Worm (Caenorhabditis elegans) whole organism, L2 larva: ENCODE data around the gene T28D6.6.

Experiments
- C34F6.9 ChIP-seq: fragments of 150-350 bp; optimal IDR thresholded peaks from 2 replicates; lab custom pipeline; 2014; ENCODE audit warnings: missing biosample characterization, missing genetic modification characterization
- F13H6.1 ChIP-seq: sonication (generic microtip); optimal IDR thresholded peaks from 2 replicates; lab custom pipeline; 2016; ENCODE audit warnings: missing genetic modification characterization, missing compliant biosample characterization
- R02D3.7 ChIP-seq: fragments of 150-350 bp; optimal IDR thresholded peaks from 2 replicates; lab custom pipeline; 2014; ENCODE audit warnings: missing biosample characterization, missing genetic modification characterization
- Y55F3AM.14 ChIP-seq: fragments of 200-800 bp; sonication (Bioruptor generic); optimal IDR thresholded peaks from 2 replicates; lab custom pipeline; 2018; ENCODE audit warnings: mild to moderate bottlenecking, missing genetic modification characterization, missing compliant biosample characterization
- ZK546.5 ChIP-seq: sonication (generic microtip); optimal IDR thresholded peaks from 2 replicates; lab custom pipeline; 2017; ENCODE audit warnings: missing biosample characterization, missing genetic modification characterization
- alr-1 ChIP-seq: fragments of 150-350 bp; optimal IDR thresholded peaks from 2 replicates; lab custom pipeline; 2014; ENCODE audit warnings: missing biosample characterization, missing genetic modification characterization
- aly-2 ChIP-seq: fragments of 150-350 bp; optimal IDR thresholded peaks from 2 replicates; lab custom pipeline; 2014; ENCODE audit warnings: missing biosample characterization, missing genetic modification characterization
- ama-1 ChIP-seq: fragments of 150-350 bp; optimal IDR thresholded peaks from 2 replicates; lab custom pipeline; 2018; ENCODE audit warnings: inconsistent platforms
- blmp-1 ChIP-seq: sonication (generic microtip); optimal IDR thresholded peaks from 2 replicates; lab custom pipeline; 2017; ENCODE audit warnings: missing genetic modification characterization, mild to moderate bottlenecking, missing compliant biosample characterization, antibody characterized with exemption, moderate library complexity; ENCODE audit not compliant: insufficient read depth
- ceh-16 ChIP-seq: fragments of 150-350 bp; optimal IDR thresholded peaks from 2 replicates; lab custom pipeline; 2014; ENCODE audit warnings: missing biosample characterization, missing genetic modification characterization
- ceh-82 ChIP-seq: fragments of 150-350 bp; optimal IDR thresholded peaks from 2 replicates; lab custom pipeline; 2014; ENCODE audit warnings: missing biosample characterization, missing genetic modification characterization
- dmd-4 ChIP-seq: sonication (generic microtip); optimal IDR thresholded peaks from 2 replicates; lab custom pipeline; 2017; ENCODE audit warnings: missing biosample characterization, missing genetic modification characterization
- egl-27 ChIP-seq: sonication (generic microtip); optimal IDR thresholded peaks from 3 replicates; lab custom pipeline; 2017; ENCODE audit warnings: missing biosample characterization, missing genetic modification reagents, missing genetic modification characterization
- elt-1 ChIP-seq: fragments of 150-350 bp; optimal IDR thresholded peaks from 2 replicates; lab custom pipeline; 2014; ENCODE audit warnings: missing biosample characterization, missing genetic modification characterization
- elt-3 ChIP-seq: sonication (generic microtip); optimal IDR thresholded peaks from 2 replicates; lab custom pipeline; 2017; ENCODE audit warnings: missing biosample characterization, missing genetic modification characterization
- fos-1 ChIP-seq: fragments of 150-350 bp; optimal IDR thresholded peaks from 2 replicates; lab custom pipeline; 2014; ENCODE audit warnings: missing biosample characterization, missing genetic modification characterization
- gmeb-1 ChIP-seq: fragments of 150-350 bp; optimal IDR thresholded peaks from 2 replicates; lab custom pipeline; 2014; ENCODE audit warnings: missing biosample characterization, missing genetic modification characterization
- lin-11 ChIP-seq: fragments of 150-350 bp; sonication (generic microtip); optimal IDR thresholded peaks from 2 replicates; lab custom pipeline; 2014; ENCODE audit warnings: missing biosample characterization, missing genetic modification characterization, inconsistent platforms, mixed read lengths
- lin-13 ChIP-seq: fragments of 150-350 bp; optimal IDR thresholded peaks from 2 replicates; lab custom pipeline; 2014; ENCODE audit warnings: missing biosample characterization, missing genetic modification reagents, missing genetic modification characterization
- lin-39 ChIP-seq: fragments of 150-350 bp; optimal IDR thresholded peaks from 2 replicates; lab custom pipeline; 2014; ENCODE audit warnings: missing biosample characterization, missing genetic modification reagents, missing genetic modification characterization
- lsy-2 ChIP-seq, 2 experiments: fragments of 150-350 bp in 1 of 2; sonication (generic microtip) in 1 of 2; optimal IDR thresholded peaks; 2 replicates each; lab custom pipeline; 2014 to 2017; ENCODE audit warnings: missing biosample characterization in 2 of 2, missing genetic modification characterization in 2 of 2
- mab-5 ChIP-seq: fragments of 150-350 bp; optimal IDR thresholded peaks from 2 replicates; lab custom pipeline; 2014; ENCODE audit warnings: missing biosample characterization, missing genetic modification characterization
- mbf-1 ChIP-seq: sonication (generic microtip); optimal IDR thresholded peaks from 2 replicates; lab custom pipeline; 2017; ENCODE audit warnings: missing biosample characterization, missing genetic modification characterization
- mdl-1 ChIP-seq, 2 experiments: fragments of 150-350 bp in 1 of 2; sonication (generic microtip) in 1 of 2; optimal IDR thresholded peaks; 2 replicates each; lab custom pipeline; 2017; ENCODE audit warnings: missing biosample characterization in 2 of 2, missing genetic modification characterization in 2 of 2
- nhr-10 ChIP-seq: sonication (generic microtip); optimal IDR thresholded peaks from 2 replicates; lab custom pipeline; 2017; ENCODE audit warnings: missing biosample characterization, missing genetic modification characterization
- nhr-11 ChIP-seq: fragments of 150-350 bp; optimal IDR thresholded peaks from 2 replicates; lab custom pipeline; 2014; ENCODE audit warnings: missing biosample characterization, missing genetic modification characterization
- nhr-129 ChIP-seq: fragments of 150-350 bp; optimal IDR thresholded peaks from 2 replicates; lab custom pipeline; 2014; ENCODE audit warnings: missing biosample characterization, missing genetic modification characterization
- nhr-21 ChIP-seq: fragments of 150-350 bp; optimal IDR thresholded peaks from 2 replicates; lab custom pipeline; 2014; ENCODE audit warnings: missing biosample characterization, missing genetic modification characterization
- nhr-23 ChIP-seq: fragments of 150-350 bp; optimal IDR thresholded peaks from 2 replicates; lab custom pipeline; 2014; ENCODE audit warnings: missing biosample characterization, missing genetic modification reagents, missing genetic modification characterization
- nhr-237 ChIP-seq: fragments of 150-350 bp; optimal IDR thresholded peaks from 2 replicates; lab custom pipeline; 2014; ENCODE audit warnings: missing biosample characterization, missing genetic modification characterization
- nhr-25 ChIP-seq: fragments of 150-350 bp; sonication (generic microtip); optimal IDR thresholded peaks from 3 replicates; lab custom pipeline; 2014; ENCODE audit warnings: missing biosample characterization, missing genetic modification characterization
- nhr-6 ChIP-seq: fragments of 150-350 bp; optimal IDR thresholded peaks from 2 replicates; lab custom pipeline; 2014; ENCODE audit warnings: missing biosample characterization, missing genetic modification characterization
- nhr-77 ChIP-seq: fragments of 150-350 bp; optimal IDR thresholded peaks from 2 replicates; lab custom pipeline; 2014; ENCODE audit warnings: missing biosample characterization, missing genetic modification characterization
- peb-1 ChIP-seq: fragments of 150-350 bp; optimal IDR thresholded peaks from 2 replicates; lab custom pipeline; 2014; ENCODE audit warnings: missing biosample characterization, missing genetic modification characterization
- sem-4 ChIP-seq: fragments of 150-350 bp; optimal IDR thresholded peaks from 2 replicates; lab custom pipeline; 2014; ENCODE audit warnings: missing biosample characterization, missing genetic modification reagents, missing genetic modification characterization
- skn-1 ChIP-seq: sonication (generic microtip); optimal IDR thresholded peaks from 2 replicates; lab custom pipeline; 2017; ENCODE audit warnings: missing biosample characterization, missing genetic modification characterization
- sma-3 ChIP-seq: sonication (generic microtip); optimal IDR thresholded peaks from 2 replicates; lab custom pipeline; 2016; ENCODE audit warnings: missing genetic modification reagents, missing genetic modification characterization, missing compliant biosample characterization
- sma-9 ChIP-seq, 2 experiments: fragments of 150-350 bp in 1 of 2; sonication (generic microtip) in 1 of 2; optimal IDR thresholded peaks; 2 replicates each; lab custom pipeline; 2014 to 2016; ENCODE audit warnings: missing genetic modification characterization in 2 of 2, mild to moderate bottlenecking in 1 of 2, missing biosample characterization in 1 of 2, missing compliant biosample characterization in 1 of 2, missing genetic modification reagents in 1 of 2, moderate library complexity in 1 of 2
- snpc-4 ChIP-seq: fragments of 150-350 bp; optimal IDR thresholded peaks from 2 replicates; lab custom pipeline; 2014; ENCODE audit warnings: missing biosample characterization, missing genetic modification characterization
- unc-39 ChIP-seq: fragments of 150-350 bp; optimal IDR thresholded peaks from 2 replicates; lab custom pipeline; 2014; ENCODE audit warnings: missing biosample characterization, missing genetic modification characterization
- unc-62 ChIP-seq: fragments of 150-350 bp; optimal IDR thresholded peaks from 2 replicates; lab custom pipeline; 2014; ENCODE audit warnings: missing biosample characterization, missing genetic modification reagents, missing genetic modification characterization
- zag-1 ChIP-seq: fragments of 150-350 bp; optimal IDR thresholded peaks from 2 replicates; lab custom pipeline; 2014; ENCODE audit warnings: missing biosample characterization, missing genetic modification characterization
- ztf-1 ChIP-seq: fragments of 200-800 bp; sonication (Bioruptor generic); conservative IDR thresholded peaks from 2 replicates; pipeline ENCODE4 v1.3.6; 2022; ENCODE audit warnings: missing genetic modification characterization, missing compliant biosample characterization
- ztf-11 ChIP-seq: sonication (generic microtip); optimal IDR thresholded peaks from 2 replicates; lab custom pipeline; 2017; ENCODE audit warnings: missing biosample characterization, missing genetic modification characterization
- ztf-4 ChIP-seq: fragments of 150-350 bp; optimal IDR thresholded peaks from 2 replicates; lab custom pipeline; 2014; ENCODE audit warnings: missing biosample characterization, missing genetic modification characterization

Gene T28D6.6

DNA sequence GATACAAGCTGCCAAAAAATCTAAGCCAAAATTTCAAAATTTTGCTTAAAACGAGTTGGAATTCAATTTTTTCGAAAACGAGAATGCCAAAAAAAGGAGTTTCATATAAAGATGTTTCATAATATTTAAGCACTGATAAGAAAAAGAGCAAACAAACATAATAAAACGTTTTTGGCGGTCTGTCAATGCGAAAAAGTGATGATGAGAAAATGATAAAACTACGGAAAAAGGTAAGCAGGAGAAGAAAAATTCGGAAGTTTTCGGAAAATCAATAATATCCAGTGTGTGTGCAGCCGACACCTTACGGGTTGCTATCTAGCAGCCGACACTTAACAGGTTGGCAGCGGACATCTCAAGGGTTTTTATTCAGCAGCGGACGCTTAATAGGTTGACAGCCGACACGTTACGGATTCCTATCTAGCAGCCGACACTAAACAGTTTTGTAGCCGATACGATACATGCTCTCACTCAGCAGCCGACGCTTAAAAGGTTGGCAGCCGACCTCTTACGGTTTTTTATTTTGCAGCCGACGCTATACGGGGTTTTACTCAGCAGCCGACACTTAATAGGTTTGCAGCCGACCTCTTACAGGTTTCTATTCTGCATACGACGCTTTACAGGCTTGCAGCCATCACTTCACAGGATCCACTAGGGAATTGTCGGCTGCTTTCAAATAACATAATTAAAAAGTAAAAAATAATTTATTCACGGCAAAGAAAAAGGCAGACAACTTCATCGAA is 29.5 kb upstream of the T28D6.6 start:
- no peak for TF ChIP-seq mdl-1 (tag; optimal IDR thresholded peaks at IDR 0.05; lab: Kevin White, UChicago)
- TF ChIP-seq lin-13 (GFP tag; lab: Kevin White, UChicago): peak; percentile 16
- TF ChIP-seq zag-1: no peak
- TF ChIP-seq nhr-6 (tag; lab: Kevin White, UChicago): no peak
- peak; percentile 69 for TF ChIP-seq snpc-4 (tag; lab: Kevin White, UChicago)
- no peak for TF ChIP-seq nhr-10 (tag; lab: Kevin White, UChicago)
- TF ChIP-seq nhr-77: no peak
- no peak for TF ChIP-seq ztf-4
- TF ChIP-seq fos-1 (tag; lab: Kevin White, UChicago): peak; percentile 73
- TF ChIP-seq ztf-1: no peak
- no peak for TF ChIP-seq ZK546.5 (tag; lab: Kevin White, UChicago)

DNA sequence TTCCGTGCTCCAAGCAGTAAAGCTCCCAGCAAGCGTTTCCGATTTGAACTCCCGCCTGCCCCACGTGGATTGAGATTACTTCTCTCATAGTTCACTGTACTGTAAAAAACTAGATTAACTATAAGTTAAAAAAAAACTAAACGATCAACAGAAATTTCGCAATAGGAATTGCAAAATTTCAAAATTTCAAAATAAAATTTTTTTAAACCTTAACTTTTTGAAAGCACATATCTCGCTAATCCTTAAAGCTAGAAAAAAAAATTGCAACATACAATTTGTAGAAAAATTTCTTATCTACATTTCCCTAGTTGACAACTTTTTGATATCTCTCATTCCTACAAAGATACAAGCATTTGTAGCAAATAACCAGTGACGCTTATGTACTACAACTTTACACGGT is 28.8 kb upstream of the T28D6.6 start, which contains the start of gene tba-7:
TSS of gene tba-7 (minus strand) at position 101 of the 400 bp plus-strand sequence.
- TF ChIP-seq sma-3 (GFP tag; lab: Kevin White, UChicago) (no peak), unc-62 (GFP tag; lab: Kevin White, UChicago) (no peak), blmp-1 (tag; lab: Kevin White, UChicago) (no peak), F13H6.1 (tag; lab: Kevin White, UChicago) (no peak), nhr-10 (tag; lab: Kevin White, UChicago) (no peak), nhr-21 (tag; lab: Kevin White, UChicago) (no peak), lin-39 (tag; lab: Kevin White, UChicago) (no peak), sem-4 (tag; lab: Kevin White, UChicago) (no peak), unc-39 (tag; lab: Kevin White, UChicago) (no peak), alr-1 (no peak), mab-5 (tag; lab: Kevin White, UChicago) (no peak)

DNA sequence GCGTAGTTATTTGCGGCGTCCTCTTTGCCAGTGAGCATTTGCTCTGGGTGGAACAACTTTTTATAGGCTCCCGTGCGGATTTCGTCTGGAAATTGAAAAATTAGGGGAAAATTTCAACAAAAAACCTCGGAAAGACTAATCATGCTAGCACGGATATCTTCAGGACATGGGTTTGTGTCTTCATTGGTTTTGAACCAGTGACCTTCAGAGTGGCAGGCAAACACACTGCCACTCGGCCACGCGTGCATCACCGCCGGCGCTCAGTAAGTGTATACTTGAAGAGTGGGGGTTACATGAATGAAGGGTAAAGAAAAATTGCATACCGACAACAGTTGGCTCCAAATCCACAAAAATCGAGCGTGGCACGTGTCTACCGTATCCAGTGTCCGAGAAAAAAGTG is 28.3 kb upstream of the T28D6.6 start:
- no peak for TF ChIP-seq unc-62 (GFP tag; lab: Kevin White, UChicago)
- TF ChIP-seq fos-1 (tag; lab: Kevin White, UChicago): peak; percentile 21
- no peak for TF ChIP-seq elt-3
- TF ChIP-seq egl-27: peak; percentile 30
- TF ChIP-seq nhr-129 (tag; lab: Kevin White, UChicago): peak; percentile 75
- TF ChIP-seq elt-1 (tag; lab: Kevin White, UChicago): no peak
- no peak for TF ChIP-seq nhr-23 (tag; lab: Kevin White, UChicago)
- TF ChIP-seq ztf-1: 0 out of 2 replicates have a peak, but pooled peaks have one; percentile 64
- no peak for TF ChIP-seq blmp-1 (tag; lab: Kevin White, UChicago)
- TF ChIP-seq sem-4 (tag; lab: Kevin White, UChicago): no peak
- no peak for TF ChIP-seq nhr-21 (tag; lab: Kevin White, UChicago)
- no peak for TF ChIP-seq alr-1
- TF ChIP-seq lin-11: peak; percentile 38
- peak; percentile 56 for TF ChIP-seq sma-9 (GFP tag; optimal IDR thresholded peaks at IDR 0.05; lab: Kevin White, UChicago)
- TF ChIP-seq sma-9 (tag; optimal IDR thresholded peaks at IDR 0.05; lab: Kevin White, UChicago): no peak
- peak; percentile 4 for TF ChIP-seq gmeb-1
- no peak for TF ChIP-seq nhr-6 (tag; lab: Kevin White, UChicago)
- no peak for TF ChIP-seq nhr-25 (tag; lab: Kevin White, UChicago)
- no peak for TF ChIP-seq peb-1
- peak; percentile 21 for TF ChIP-seq C34F6.9 (tag; lab: Kevin White, UChicago)
- no peak for TF ChIP-seq R02D3.7 (tag; lab: Kevin White, UChicago)
- no peak for TF ChIP-seq nhr-10 (tag; lab: Kevin White, UChicago)
- TF ChIP-seq ztf-4: no peak
- no peak for TF ChIP-seq lin-39 (tag; lab: Kevin White, UChicago)
- TF ChIP-seq ceh-16: no peak
- peak; percentile 48 for TF ChIP-seq Y55F3AM.14 (GFP tag; lab: Kevin White, UChicago)
- no peak for TF ChIP-seq mab-5 (tag; lab: Kevin White, UChicago)
- no peak for TF ChIP-seq dmd-4
- no peak for TF ChIP-seq nhr-77
- TF ChIP-seq ceh-82 (tag; lab: Kevin White, UChicago): no peak
- TF ChIP-seq F13H6.1 (tag; lab: Kevin White, UChicago): peak; percentile 41
- no peak for TF ChIP-seq lin-13 (GFP tag; lab: Kevin White, UChicago)
- TF ChIP-seq snpc-4 (tag; lab: Kevin White, UChicago): peak; percentile 44
- TF ChIP-seq aly-2 (tag; lab: Kevin White, UChicago): no peak
- no peak for TF ChIP-seq nhr-11
- peak in 1 of 2 experiments; percentile 14 for TF ChIP-seq mdl-1 (tag; optimal IDR thresholded peaks at IDR 0.05; lab: Kevin White, UChicago)
- no peak for TF ChIP-seq ztf-11 (tag; lab: Kevin White, UChicago)
- TF ChIP-seq zag-1: peak; percentile 20
- TF ChIP-seq lsy-2 (tag; optimal IDR thresholded peaks at IDR 0.05; lab: Kevin White, UChicago): peak in 1 of 2 experiments; percentile 34
- TF ChIP-seq unc-39 (tag; lab: Kevin White, UChicago): no peak
- no peak for TF ChIP-seq mbf-1 (tag; lab: Kevin White, UChicago)
- peak; percentile 50 for TF ChIP-seq sma-3 (GFP tag; lab: Kevin White, UChicago)
- no peak for TF ChIP-seq nhr-237 (tag; lab: Kevin White, UChicago)
- no peak for TF ChIP-seq ama-1 (lab: Kevin White, UChicago)
- no peak for TF ChIP-seq skn-1 (tag; lab: Kevin White, UChicago)
- TF ChIP-seq ZK546.5 (tag; lab: Kevin White, UChicago): no peak
